Worm (Caenorhabditis elegans): ENCODE measurements around the gene hyl-1.

Gene hyl-1

DNA sequence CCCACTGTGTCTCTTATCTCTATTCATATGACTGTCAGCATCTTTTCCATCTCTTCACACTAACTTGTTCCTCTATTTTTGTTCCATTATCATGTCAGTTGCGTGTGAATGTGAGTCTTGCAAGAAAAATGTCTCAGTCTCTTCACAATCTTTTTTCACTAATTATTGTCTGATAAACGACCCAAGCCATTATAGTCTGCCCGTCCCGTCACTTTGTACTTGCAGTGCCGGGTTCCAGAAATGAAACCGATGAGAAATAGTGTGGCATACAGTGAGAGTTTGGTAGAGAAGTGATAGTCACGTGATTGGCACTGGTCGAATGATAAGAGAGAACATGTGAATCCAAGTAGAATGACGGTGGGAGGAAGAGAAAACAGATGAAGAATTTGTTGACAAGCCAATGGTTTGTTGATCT, 11.3 kb upstream of the hyl-1 start:
- no peak for TF ChIP-seq unc-39 (tag; optimal IDR thresholded peaks at IDR 0.05)
- no peak for TF ChIP-seq skn-1 (tag; optimal IDR thresholded peaks at IDR 0.05)
- no peak for TF ChIP-seq elt-1 (tag; optimal IDR thresholded peaks at IDR 0.05)
- no peak for TF ChIP-seq zag-1 (tag; optimal IDR thresholded peaks at IDR 0.05)
- peak; percentile 85 for TF ChIP-seq nhr-6 (tag; optimal IDR thresholded peaks at IDR 0.05)
- TF ChIP-seq ztf-1 (GFP tag; conservative IDR thresholded peaks at IDR 0.05): no peak
- peak; percentile 99 for TF ChIP-seq sma-3 (GFP tag; optimal IDR thresholded peaks at IDR 0.05)
- TF ChIP-seq unc-55 (GFP tag; optimal IDR thresholded peaks at IDR 0.05): no peak
- TF ChIP-seq unc-62 (GFP tag; optimal IDR thresholded peaks at IDR 0.05): peak; percentile 63
- TF ChIP-seq nhr-25 (tag; optimal IDR thresholded peaks at IDR 0.05): peak; percentile 90
- no peak for TF ChIP-seq lin-39 (tag; optimal IDR thresholded peaks at IDR 0.05)
- TF ChIP-seq egl-27 (tag; optimal IDR thresholded peaks at IDR 0.05): peak; percentile 95
- peak; percentile 94 to 96 for TF ChIP-seq mdl-1 (tag; optimal IDR thresholded peaks at IDR 0.05)
- TF ChIP-seq lin-11 (tag; optimal IDR thresholded peaks at IDR 0.05): no peak
- peak; percentile 83 for TF ChIP-seq mab-5 (tag; optimal IDR thresholded peaks at IDR 0.05)
- peak; percentile 94 for TF ChIP-seq crh-2 (tag; optimal IDR thresholded peaks at IDR 0.05)
- peak; percentile 78 for TF ChIP-seq gmeb-1 (tag; optimal IDR thresholded peaks at IDR 0.05)
- no peak for TF ChIP-seq ZK546.5 (tag; optimal IDR thresholded peaks at IDR 0.05)
- no peak for TF ChIP-seq nhr-12 (tag; optimal IDR thresholded peaks at IDR 0.05)
- no peak for TF ChIP-seq elt-3 (tag; optimal IDR thresholded peaks at IDR 0.05)
- TF ChIP-seq nhr-11 (tag; optimal IDR thresholded peaks at IDR 0.05): peak; percentile 34
- TF ChIP-seq dmd-4 (tag; optimal IDR thresholded peaks at IDR 0.05): no peak
- peak; percentile 49 for TF ChIP-seq nhr-10 (tag; optimal IDR thresholded peaks at IDR 0.05)
- TF ChIP-seq R02D3.7 (tag; optimal IDR thresholded peaks at IDR 0.05): no peak
- peak; percentile 99 for TF ChIP-seq F13H6.1 (tag; optimal IDR thresholded peaks at IDR 0.05)
- peak; percentile 43 for TF ChIP-seq lin-13 (GFP tag; optimal IDR thresholded peaks at IDR 0.05)
- no peak for TF ChIP-seq mbf-1 (tag; optimal IDR thresholded peaks at IDR 0.05)
- TF ChIP-seq ztf-4 (tag; optimal IDR thresholded peaks at IDR 0.05): peak; percentile 14
- no peak for TF ChIP-seq snpc-4 (tag; optimal IDR thresholded peaks at IDR 0.05)
- TF ChIP-seq alr-1 (tag; optimal IDR thresholded peaks at IDR 0.05): no peak
- TF ChIP-seq ama-1 (optimal IDR thresholded peaks at IDR 0.05): no peak
- peak; percentile 78 for TF ChIP-seq Y55F3AM.14 (GFP tag; optimal IDR thresholded peaks at IDR 0.05)
- no peak for TF ChIP-seq ceh-16 (tag; optimal IDR thresholded peaks at IDR 0.05)
- TF ChIP-seq C34F6.9 (tag; optimal IDR thresholded peaks at IDR 0.05): peak; percentile 80
- no peak for TF ChIP-seq nhr-237 (tag; optimal IDR thresholded peaks at IDR 0.05)
- TF ChIP-seq sma-9 (GFP tag; optimal IDR thresholded peaks at IDR 0.05): peak; percentile 99
- TF ChIP-seq sma-9 (tag; optimal IDR thresholded peaks at IDR 0.05): peak; percentile 50
- TF ChIP-seq ceh-82 (tag; optimal IDR thresholded peaks at IDR 0.05): no peak
- no peak for TF ChIP-seq ztf-11 (tag; optimal IDR thresholded peaks at IDR 0.05)
- peak; percentile 98 for TF ChIP-seq nhr-21 (tag; optimal IDR thresholded peaks at IDR 0.05)
- peak; percentile 99 for TF ChIP-seq fos-1 (tag; optimal IDR thresholded peaks at IDR 0.05)
- TF ChIP-seq peb-1 (tag; optimal IDR thresholded peaks at IDR 0.05): no peak
- peak in 1 of 2 experiments; percentile 89 for TF ChIP-seq lsy-2 (tag; optimal IDR thresholded peaks at IDR 0.05)
- no peak for TF ChIP-seq nhr-23 (tag; optimal IDR thresholded peaks at IDR 0.05)
- TF ChIP-seq sem-4 (tag; optimal IDR thresholded peaks at IDR 0.05): peak; percentile 84
- TF ChIP-seq nhr-77 (tag; optimal IDR thresholded peaks at IDR 0.05): peak; percentile 46
- no peak for TF ChIP-seq aly-2 (tag; optimal IDR thresholded peaks at IDR 0.05)
- TF ChIP-seq nhr-129 (tag; optimal IDR thresholded peaks at IDR 0.05): peak; percentile 80
- peak; percentile 78 for TF ChIP-seq blmp-1 (tag; optimal IDR thresholded peaks at IDR 0.05; ENCODE audit: insufficient read depth)
